Worm (Caenorhabditis elegans): Measurements from ENCODE around the gene ZC190.8.
A peak's percentile ranks its signal among the peaks of the same experiment; 100 is the strongest.

The ZC190.8 gene

ce11 chrV:8662056-8663006 is 25.3 kb downstream of the ZC190.8 start (continued):
- TF ChIP-seq unc-39 (tag; optimal IDR thresholded peaks at IDR 0.05) = no peak
- no peak for TF ChIP-seq fkh-10 (GFP tag; optimal IDR thresholded peaks at IDR 0.05)
- TF ChIP-seq set-16 (GFP tag; IDR thresholded peaks at IDR 0.05) = peak; percentile 74
- peak; percentile 61 for TF ChIP-seq nhr-25 (tag; optimal IDR thresholded peaks at IDR 0.05; ENCODE audit: borderline replicate concordance, insufficient read depth)
- TF ChIP-seq mxl-3 (GFP tag; optimal IDR thresholded peaks at IDR 0.05) = peak; percentile 60

DNA sequence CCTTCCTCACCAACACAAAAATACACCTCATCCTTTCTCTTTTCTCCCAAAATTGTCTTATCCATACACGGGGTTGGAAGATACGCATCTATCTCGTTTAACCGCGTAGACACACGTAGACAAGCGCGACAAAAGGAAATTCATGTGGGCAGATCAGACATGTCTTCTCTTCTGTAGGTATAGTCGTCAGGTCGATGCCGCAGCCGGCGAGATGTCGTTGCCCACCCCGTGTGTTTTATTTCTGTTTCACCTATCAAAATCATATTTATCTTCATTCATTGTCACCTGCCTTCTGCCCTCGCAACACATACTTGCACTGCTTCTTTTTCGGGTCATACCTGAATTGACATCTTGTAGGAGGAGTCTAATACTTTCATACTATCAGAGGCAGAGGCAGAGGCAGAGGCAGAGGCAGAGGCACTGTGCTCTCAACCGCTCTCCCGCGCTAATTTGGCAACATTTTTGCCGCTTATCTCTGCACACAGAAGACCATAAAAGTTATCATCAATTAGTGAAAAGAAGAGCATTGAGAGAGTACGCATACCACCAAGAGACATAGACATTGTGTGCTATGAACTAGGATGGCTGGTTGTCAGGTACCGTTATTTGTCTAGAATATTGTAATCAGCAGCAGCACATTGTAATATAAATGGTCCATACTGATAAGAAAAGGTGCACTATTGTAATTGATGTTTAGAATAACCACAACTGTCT is 26.2 kb downstream of the ZC190.8 start:
- no peak for TF ChIP-seq zip-11 (GFP tag; IDR thresholded peaks at IDR 0.05)
- peak; percentile 21; the same call in 1 of the 2 replicates for TF ChIP-seq set-16 (GFP tag; IDR thresholded peaks at IDR 0.05)
- TF ChIP-seq unc-62 (GFP tag; optimal IDR thresholded peaks at IDR 0.05 in 1 of 2) = peak; percentile 32 to 35
- TF ChIP-seq unc-62 (tag; optimal IDR thresholded peaks at IDR 0.05) = no peak
- TF ChIP-seq nhr-102 (tag; optimal IDR thresholded peaks at IDR 0.05) = peak; percentile 54
- TF ChIP-seq dmd-6 (GFP tag; IDR thresholded peaks at IDR 0.05) = peak; percentile 89
- peak; percentile 82 for TF ChIP-seq dve-1 (tag; optimal IDR thresholded peaks at IDR 0.05; ENCODE audit: insufficient read depth)
- TF ChIP-seq nhr-25 (tag; optimal IDR thresholded peaks at IDR 0.05; ENCODE audit: borderline replicate concordance, insufficient read depth) = peak; percentile 36
- TF ChIP-seq nhr-28 (tag; optimal IDR thresholded peaks at IDR 0.05) = peak; percentile 32
- peak; percentile 84 for TF ChIP-seq hlh-30 (tag; optimal IDR thresholded peaks at IDR 0.05; ENCODE audit: insufficient read depth)
- peak; percentile 47; the same call in 1 of the 2 replicates for TF ChIP-seq ceh-20 (GFP tag; IDR thresholded peaks at IDR 0.05)
- TF ChIP-seq hlh-11 (tag; optimal IDR thresholded peaks at IDR 0.05) = peak; percentile 86
- no peak for TF ChIP-seq F44E2.7 (GFP tag; IDR thresholded peaks at IDR 0.05)
- TF ChIP-seq nhr-48 (tag; optimal IDR thresholded peaks at IDR 0.05) = peak; percentile 69
- TF ChIP-seq hif-1 (tag; optimal IDR thresholded peaks at IDR 0.05) = no peak
- peak; percentile 80; the same call in 1 of the 2 replicates for TF ChIP-seq lin-1 (GFP tag; IDR thresholded peaks at IDR 0.05)
- TF ChIP-seq Y75B8A.6 (GFP tag; IDR thresholded peaks at IDR 0.05) = no peak
- peak; percentile 47 for TF ChIP-seq mep-1 (tag; optimal IDR thresholded peaks at IDR 0.05)
- peak; percentile 85 for TF ChIP-seq pqm-1 (tag; optimal IDR thresholded peaks at IDR 0.05)
- peak; percentile 95 for TF ChIP-seq php-3 (GFP tag; IDR thresholded peaks at IDR 0.05)
- no peak for TF ChIP-seq ceh-82 (tag; optimal IDR thresholded peaks at IDR 0.05)
- TF ChIP-seq nhr-11 (tag; optimal IDR thresholded peaks at IDR 0.05) = no peak
- no peak for TF ChIP-seq vab-7 (GFP tag; IDR thresholded peaks at IDR 0.05)
- no peak for TF ChIP-seq Y105C5A.15 (GFP tag; IDR thresholded peaks at IDR 0.05)
- TF ChIP-seq nhr-77 (tag; optimal IDR thresholded peaks at IDR 0.05) = peak; percentile 37
- TF ChIP-seq Y48G9A.11 (GFP tag; IDR thresholded peaks at IDR 0.05) = no peak
- TF ChIP-seq spr-1 (tag; optimal IDR thresholded peaks at IDR 0.05) = no peak
- TF ChIP-seq D1046.2 (GFP tag; IDR thresholded peaks at IDR 0.05) = peak; percentile 12; the same call in 1 of the 2 replicates
- peak; percentile 13 for TF ChIP-seq mxl-3 (GFP tag; optimal IDR thresholded peaks at IDR 0.05)
- TF ChIP-seq lsy-2 (tag; optimal IDR thresholded peaks at IDR 0.05) = no peak
- no peak for TF ChIP-seq attf-4 (tag; optimal IDR thresholded peaks at IDR 0.05)
- TF ChIP-seq aha-1 (tag) = no peak
- peak; percentile 69 for TF ChIP-seq nhr-41 (GFP tag; IDR thresholded peaks at IDR 0.05)
- no peak for TF ChIP-seq mxl-2 (GFP tag; conservative IDR thresholded peaks at IDR 0.05)
- TF ChIP-seq nhr-111 (GFP tag; optimal IDR thresholded peaks at IDR 0.05) = no peak
- peak; percentile 76 for TF ChIP-seq tra-1 (GFP tag; IDR thresholded peaks at IDR 0.05)
- no peak for TF ChIP-seq skn-1 (tag; optimal IDR thresholded peaks at IDR 0.05)
- no peak for TF ChIP-seq gei-8 (GFP tag; optimal IDR thresholded peaks at IDR 0.05)
- TF ChIP-seq T26A8.4 (GFP tag; IDR thresholded peaks at IDR 0.05) = 0 out of 2 replicates have a peak, but pooled peaks have one; percentile 27
- TF ChIP-seq daf-16 (GFP tag; optimal IDR thresholded peaks at IDR 0.05) = peak in 1 of 2 experiments; percentile 24
- peak; percentile 92 for TF ChIP-seq daf-16 (tag; optimal IDR thresholded peaks at IDR 0.05)
- TF ChIP-seq F26F4.8 (GFP tag; conservative IDR thresholded peaks at IDR 0.05) = no peak
- no peak for TF ChIP-seq mdt-29 (GFP tag; IDR thresholded peaks at IDR 0.05)
